Worm (Caenorhabditis elegans): ENCODE data around the gene F56D5.6.

ce11 chrIV:9423095-9423494 is 21.4 kb downstream of the F56D5.6 start, which contains the start of gene srxa-2:
- TF ChIP-seq ztf-23 (GFP tag; IDR thresholded peaks at IDR 0.05) (no peak), tab-1 (GFP tag; IDR thresholded peaks at IDR 0.05) (no peak), ref-1 (GFP tag; conservative IDR thresholded peaks at IDR 0.05) (no peak), med-1 (GFP tag; optimal IDR thresholded peaks at IDR 0.05; ENCODE audit: insufficient read depth) (no peak)

Data from whole organism, midembryonic.